Worm (Caenorhabditis elegans): Measurements from ENCODE around the gene gcy-33.
A peak's percentile ranks its signal among the peaks of the same experiment; 100 is the strongest.
"Not testable (repeated sequence)": the region's sequence is repeated elsewhere in the genome, so short reads cannot be mapped to it uniquely, and the experiment has no call there.

The gcy-33 gene

ce11 chrV:12026878-12027477, 25.4 kb upstream of the gcy-33 start:
- no peak for TF ChIP-seq elt-1 (tag; optimal IDR thresholded peaks at IDR 0.05; ENCODE audit: borderline replicate concordance, insufficient read depth)
- TF ChIP-seq blmp-1 (tag; optimal IDR thresholded peaks at IDR 0.05) = no peak
- no peak for TF ChIP-seq sem-2 (GFP tag; optimal IDR thresholded peaks at IDR 0.05)
- no peak for TF ChIP-seq mls-2 (tag; optimal IDR thresholded peaks at IDR 0.05)
- peak; percentile 81 for TF ChIP-seq unc-120 (tag; optimal IDR thresholded peaks at IDR 0.05; ENCODE audit: poor library complexity, severe bottlenecking)
- peak; percentile 17 for TF ChIP-seq hlh-1 (tag; optimal IDR thresholded peaks at IDR 0.05)
- peak; percentile 66 for TF ChIP-seq unc-62 (GFP tag; optimal IDR thresholded peaks at IDR 0.05)
- no peak for TF ChIP-seq mep-1 (tag; optimal IDR thresholded peaks at IDR 0.05)
- TF ChIP-seq tbx-8 (GFP tag; optimal IDR thresholded peaks at IDR 0.05) = no peak
- no peak for TF ChIP-seq ceh-43 (GFP tag; optimal IDR thresholded peaks at IDR 0.05)
- TF ChIP-seq lsy-2 (tag; optimal IDR thresholded peaks at IDR 0.05) = no peak
- TF ChIP-seq ces-1 (GFP tag; optimal IDR thresholded peaks at IDR 0.05) = peak; percentile 65
- peak; percentile 4 for TF ChIP-seq lin-13 (tag; optimal IDR thresholded peaks at IDR 0.05)

- TF ChIP-seq unc-120 (tag; optimal IDR thresholded peaks at IDR 0.05; ENCODE audit: poor library complexity, severe bottlenecking) = peak; percentile 19
- no peak for TF ChIP-seq flh-1 (GFP tag; optimal IDR thresholded peaks at IDR 0.05)
- TF ChIP-seq ces-1 (GFP tag; optimal IDR thresholded peaks at IDR 0.05) = peak; percentile 93
Observed at ce11 chrV:12025683-12026082, 24.1 kb upstream of the gcy-33 start.

- TF ChIP-seq mep-1 (tag; optimal IDR thresholded peaks at IDR 0.05) (no peak), lin-32 (GFP tag; optimal IDR thresholded peaks at IDR 0.05) (no peak), hlh-1 (tag; optimal IDR thresholded peaks at IDR 0.05) (no peak), mab-5 (tag; optimal IDR thresholded peaks at IDR 0.05) (no peak), lin-13 (tag; optimal IDR thresholded peaks at IDR 0.05) (no peak), bed-3 (GFP tag; optimal IDR thresholded peaks at IDR 0.05) (no peak), ces-1 (GFP tag; optimal IDR thresholded peaks at IDR 0.05) (peak; percentile 38), zip-8 (tag; optimal IDR thresholded peaks at IDR 0.05) (no peak), mls-2 (tag; optimal IDR thresholded peaks at IDR 0.05) (peak; percentile 10), M03D4.4 (tag; optimal IDR thresholded peaks at IDR 0.05) (no peak), ceh-39 (tag; optimal IDR thresholded peaks at IDR 0.05) (no peak), sptf-1 (tag; optimal IDR thresholded peaks at IDR 0.05) (peak; percentile 63), nhr-28 (tag; optimal IDR thresholded peaks at IDR 0.05) (no peak), ztf-11 (tag; optimal IDR thresholded peaks at IDR 0.05) (no peak)
Observed at ce11 chrV:12024273-12024672, 22.7 kb upstream of the gcy-33 start.

ce11 chrV:12020940-12021339, 19.3 kb upstream of the gcy-33 start:
- TF ChIP-seq mab-5 (tag; optimal IDR thresholded peaks at IDR 0.05) (no peak), ham-2 (GFP tag; optimal IDR thresholded peaks at IDR 0.05) (no peak), hlh-1 (tag; optimal IDR thresholded peaks at IDR 0.05) (no peak), lsy-2 (tag; optimal IDR thresholded peaks at IDR 0.05) (no peak), nhr-28 (tag; optimal IDR thresholded peaks at IDR 0.05) (no peak), pha-4 (tag; optimal IDR thresholded peaks at IDR 0.05) (no peak)

ce11 chrV:12020026-12020425, 18.4 kb upstream of the gcy-33 start, which contains the start of gene F10C2.3:
Gene F10C2.3, plus strand, starts transcription at chrV:12020326.
- not testable (repeated sequence) for TF ChIP-seq nhr-28 (tag; optimal IDR thresholded peaks at IDR 0.05); nhr-76 (tag; optimal IDR thresholded peaks at IDR 0.05); lin-32 (GFP tag; optimal IDR thresholded peaks at IDR 0.05)

ce11 chrV:12013298-12013697, 11.7 kb upstream of the gcy-33 start, which contains the start of gene add-2:
Gene add-2, minus strand, starts transcription at chrV:12013406.
- no peak for TF ChIP-seq blmp-1 (tag; optimal IDR thresholded peaks at IDR 0.05)
- no peak for TF ChIP-seq elt-3 (tag; optimal IDR thresholded peaks at IDR 0.05)
- no peak for TF ChIP-seq nhr-12 (tag; optimal IDR thresholded peaks at IDR 0.05)
- no peak for TF ChIP-seq M03D4.4 (tag; optimal IDR thresholded peaks at IDR 0.05)
- TF ChIP-seq unc-62 (GFP tag; optimal IDR thresholded peaks at IDR 0.05) = no peak
- no peak for TF ChIP-seq nhr-76 (tag; optimal IDR thresholded peaks at IDR 0.05)
- TF ChIP-seq unc-39 (tag; optimal IDR thresholded peaks at IDR 0.05) = no peak
- no peak for TF ChIP-seq mls-2 (tag; optimal IDR thresholded peaks at IDR 0.05)

Data from whole organism, mixed stage, embryonic.